Worm (Caenorhabditis elegans): ENCODE measurements around the gene Y55F3AM.5.

DNA sequence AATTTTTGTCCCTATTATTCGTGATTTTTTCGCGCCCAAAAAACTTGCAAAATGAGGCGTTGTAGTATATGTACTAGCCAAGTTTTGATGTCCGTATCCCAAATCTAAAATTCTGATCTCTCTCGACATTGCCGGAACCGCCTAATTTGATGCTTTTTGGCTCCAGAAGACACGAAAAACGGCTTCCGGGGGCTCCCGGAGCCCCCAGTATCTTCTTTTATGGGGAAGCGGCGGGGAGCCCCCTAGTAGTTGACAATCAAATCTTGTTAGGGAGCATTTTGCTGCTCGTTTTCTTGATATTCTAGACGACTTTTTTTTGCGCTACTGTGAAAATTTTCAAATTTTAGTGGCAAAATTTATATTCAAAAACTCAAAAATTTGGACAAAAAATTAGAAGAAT lies 47.4 kb upstream of the Y55F3AM.5 start:
- TF ChIP-seq nhr-28 (tag; optimal IDR thresholded peaks at IDR 0.05) (no peak), snpc-4 (tag; optimal IDR thresholded peaks at IDR 0.05) (no peak), pha-4 (tag; optimal IDR thresholded peaks at IDR 0.05) (no peak), unc-62 (GFP tag; optimal IDR thresholded peaks at IDR 0.05) (no peak), elt-1 (tag; optimal IDR thresholded peaks at IDR 0.05; ENCODE audit: borderline replicate concordance, insufficient read depth) (no peak), flh-1 (GFP tag; optimal IDR thresholded peaks at IDR 0.05) (no peak), ceh-39 (tag; optimal IDR thresholded peaks at IDR 0.05) (no peak), cnd-1 (tag; optimal IDR thresholded peaks at IDR 0.05) (no peak), lsy-2 (tag; optimal IDR thresholded peaks at IDR 0.05) (no peak), lin-13 (tag; optimal IDR thresholded peaks at IDR 0.05) (no peak)
